Worm (Caenorhabditis elegans) whole organism, L4 larva: ENCODE data around the gene T23F6.2.

ENCODE experiments used
- R02D3.7 ChIP-seq: fragments of 150-350 bp; sonication (generic microtip); optimal IDR thresholded peaks from 3 replicates; lab custom pipeline; 2014; ENCODE audit warnings: missing biosample characterization, missing genetic modification characterization
- ZK546.5 ChIP-seq, 2 experiments: sonication (generic microtip); optimal IDR thresholded peaks; 2 replicates each; lab custom pipeline; 2017; ENCODE audit warnings: missing biosample characterization in 2 of 2, missing genetic modification characterization in 2 of 2
- ama-1 ChIP-seq: fragments of 150-350 bp; optimal IDR thresholded peaks from 2 replicates; lab custom pipeline; 2014; ENCODE audit warnings: inconsistent platforms, mixed read lengths
- ceh-28 ChIP-seq: fragments of 150-350 bp; optimal IDR thresholded peaks from 2 replicates; lab custom pipeline; 2014; ENCODE audit warnings: missing biosample characterization, missing genetic modification reagents, missing genetic modification characterization
- ceh-82 ChIP-seq: sonication (generic microtip); optimal IDR thresholded peaks from 2 replicates; lab custom pipeline; 2017; ENCODE audit warnings: missing biosample characterization, missing genetic modification characterization
- dmd-6 ChIP-seq: fragments of 200-800 bp; sonication (Bioruptor generic); IDR thresholded peaks from 2 replicates; pipeline ENCODE4 v1.3.6; 2022; ENCODE audit warnings: missing genetic modification reagents, missing genetic modification characterization, missing compliant biosample characterization
- fos-1 ChIP-seq: fragments of 150-350 bp; optimal IDR thresholded peaks from 2 replicates; lab custom pipeline; 2014; ENCODE audit warnings: missing biosample characterization, missing genetic modification characterization
- mep-1 ChIP-seq: fragments of 150-350 bp; sonication (generic microtip); optimal IDR thresholded peaks from 3 replicates; lab custom pipeline; 2014; ENCODE audit warnings: missing biosample characterization, missing genetic modification characterization
- nhr-10 ChIP-seq: fragments of 150-350 bp; optimal IDR thresholded peaks from 2 replicates; lab custom pipeline; 2014; ENCODE audit warnings: missing biosample characterization, missing genetic modification characterization
- nhr-28 ChIP-seq: fragments of 150-350 bp; optimal IDR thresholded peaks from 2 replicates; lab custom pipeline; 2014; ENCODE audit warnings: missing biosample characterization, missing genetic modification characterization
- tra-1 ChIP-seq: fragments of 200-800 bp; sonication (Bioruptor generic); IDR thresholded peaks from 2 replicates; pipeline ENCODE4 v1.3.6; 2022; ENCODE audit warnings: missing genetic modification reagents, missing genetic modification characterization, missing compliant biosample characterization
- unc-39 ChIP-seq: sonication (generic microtip); optimal IDR thresholded peaks from 2 replicates; lab custom pipeline; 2017; ENCODE audit warnings: missing biosample characterization, missing genetic modification characterization

ce11 chrIV:12711644-12712043, 9.5 kb upstream of the T23F6.2 start, which contains the start of gene C27D8.3:
- no peak for TF ChIP-seq mep-1 (tag; lab: Kevin White, UChicago)
- no peak for TF ChIP-seq dmd-6 (GFP tag; lab: Robert Waterston, UW)
- TF ChIP-seq unc-39 (tag; lab: Kevin White, UChicago) = no peak
- TF ChIP-seq ceh-28 (tag; lab: Kevin White, UChicago) = no peak
- no peak for TF ChIP-seq nhr-28 (tag; lab: Kevin White, UChicago)
- TF ChIP-seq ceh-82 (tag; lab: Kevin White, UChicago) = no peak
- no peak for TF ChIP-seq fos-1 (tag; lab: Kevin White, UChicago)
- TF ChIP-seq tra-1 = no peak
- no peak for TF ChIP-seq ZK546.5 (tag; optimal IDR thresholded peaks at IDR 0.05; lab: Kevin White, UChicago)
- TF ChIP-seq ama-1 (lab: Kevin White, UChicago) = no peak
- no peak for TF ChIP-seq nhr-10 (tag; lab: Kevin White, UChicago)
- no peak for TF ChIP-seq R02D3.7 (tag; lab: Kevin White, UChicago)
